Fruit fly (Drosophila melanogaster): Measurements from ENCODE around the gene CG14109.

DNA sequence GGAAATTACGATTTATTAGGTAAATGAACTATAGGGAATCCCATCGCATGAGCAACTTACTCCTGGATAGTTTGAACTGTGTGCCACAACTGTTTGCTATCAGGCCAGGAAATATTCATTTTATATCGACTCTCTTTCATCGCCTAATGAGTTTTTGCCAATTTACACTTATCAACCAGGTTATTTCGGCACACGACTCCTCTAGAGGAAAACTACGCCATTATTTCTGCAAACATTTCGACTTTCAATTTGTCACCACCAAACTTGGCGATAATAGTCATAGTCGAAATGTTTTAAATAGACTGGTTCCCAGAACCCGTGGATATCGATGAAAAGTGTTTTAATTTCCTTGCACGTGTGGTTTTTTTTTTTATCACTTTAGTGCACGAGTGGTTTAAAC, 3.7 kb upstream of the CG14109 start, which contains the start of gene CG10154:
- TF ChIP-seq pan (optimal IDR thresholded peaks at IDR 0.05): no peak
- no peak for TF ChIP-seq Dll (optimal IDR thresholded peaks at IDR 0.05)
- no peak for TF ChIP-seq psq (optimal IDR thresholded peaks at IDR 0.05)
- no peak for TF ChIP-seq usp (GFP tag; optimal IDR thresholded peaks at IDR 0.05)
- TF ChIP-seq CG8478 (optimal IDR thresholded peaks at IDR 0.05): no peak

All from whole organism.